Worm (Caenorhabditis elegans): ENCODE results near the gene AC3.12.

Gene AC3.12

ce11 chrV:10379761-10380160, 568 bp upstream of the AC3.12 start:
- TF ChIP-seq unc-120 (tag; optimal IDR thresholded peaks at IDR 0.05; ENCODE audit: poor library complexity, severe bottlenecking): no peak
- TF ChIP-seq mls-2 (tag; optimal IDR thresholded peaks at IDR 0.05): no peak
- TF ChIP-seq ceh-43 (GFP tag; optimal IDR thresholded peaks at IDR 0.05): no peak

- TF ChIP-seq ces-1 (GFP tag; optimal IDR thresholded peaks at IDR 0.05): no peak
- TF ChIP-seq unc-62 (GFP tag; optimal IDR thresholded peaks at IDR 0.05): no peak
- no peak for TF ChIP-seq ztf-11 (tag; optimal IDR thresholded peaks at IDR 0.05)
- TF ChIP-seq mep-1 (tag; optimal IDR thresholded peaks at IDR 0.05): no peak
- no peak for TF ChIP-seq bed-3 (GFP tag; optimal IDR thresholded peaks at IDR 0.05)
- TF ChIP-seq nhr-28 (tag; optimal IDR thresholded peaks at IDR 0.05): no peak
- no peak for TF ChIP-seq nhr-12 (tag; optimal IDR thresholded peaks at IDR 0.05)
- TF ChIP-seq flh-1 (GFP tag; optimal IDR thresholded peaks at IDR 0.05): no peak
These were observed 7.2 kb downstream of the AC3.12 start, which contains the start of gene ugt-49 for ce11 chrV:10371951-10372350. Gene ugt-49 (plus strand): TSS chrV:10372321.

- no peak for TF ChIP-seq elt-1 (tag; optimal IDR thresholded peaks at IDR 0.05; ENCODE audit: borderline replicate concordance, insufficient read depth)
- TF ChIP-seq nhr-237 (tag; optimal IDR thresholded peaks at IDR 0.05): no peak
- TF ChIP-seq ceh-83 (GFP tag; optimal IDR thresholded peaks at IDR 0.05): no peak
These were observed 8.0 kb downstream of the AC3.12 start for ce11 chrV:10371177-10371576.

ce11 chrV:10368256-10368655, 10.9 kb downstream of the AC3.12 start, which contains the start of gene sri-20:
Gene sri-20 (plus strand): TSS chrV:10368556.
- TF ChIP-seq sem-2 (GFP tag; optimal IDR thresholded peaks at IDR 0.05) (no peak), ceh-39 (tag; optimal IDR thresholded peaks at IDR 0.05) (no peak), nhr-12 (tag; optimal IDR thresholded peaks at IDR 0.05) (no peak), unc-62 (GFP tag; optimal IDR thresholded peaks at IDR 0.05) (no peak), flh-1 (GFP tag; optimal IDR thresholded peaks at IDR 0.05) (no peak), lsy-2 (tag; optimal IDR thresholded peaks at IDR 0.05) (no peak), zip-8 (tag; optimal IDR thresholded peaks at IDR 0.05) (no peak), nhr-2 (tag; optimal IDR thresholded peaks at IDR 0.05) (no peak), ztf-11 (tag; optimal IDR thresholded peaks at IDR 0.05) (no peak), hlh-1 (tag; optimal IDR thresholded peaks at IDR 0.05) (no peak), blmp-1 (tag; optimal IDR thresholded peaks at IDR 0.05) (no peak), snpc-4 (tag; optimal IDR thresholded peaks at IDR 0.05) (no peak), ham-2 (GFP tag; optimal IDR thresholded peaks at IDR 0.05) (no peak), lin-13 (tag; optimal IDR thresholded peaks at IDR 0.05) (no peak), mls-2 (tag; optimal IDR thresholded peaks at IDR 0.05) (no peak), lin-32 (GFP tag; optimal IDR thresholded peaks at IDR 0.05) (no peak), unc-39 (tag; optimal IDR thresholded peaks at IDR 0.05) (no peak), mep-1 (tag; optimal IDR thresholded peaks at IDR 0.05) (no peak)

ce11 chrV:10363834-10364233, 15.4 kb downstream of the AC3.12 start:
- TF ChIP-seq unc-39 (tag; optimal IDR thresholded peaks at IDR 0.05) (no peak), ceh-39 (tag; optimal IDR thresholded peaks at IDR 0.05) (no peak), drap-1 (GFP tag; optimal IDR thresholded peaks at IDR 0.05) (no peak), nhr-2 (tag; optimal IDR thresholded peaks at IDR 0.05) (no peak), unc-120 (tag; optimal IDR thresholded peaks at IDR 0.05; ENCODE audit: poor library complexity, severe bottlenecking) (no peak), zip-8 (tag; optimal IDR thresholded peaks at IDR 0.05) (no peak), tbx-8 (GFP tag; optimal IDR thresholded peaks at IDR 0.05) (no peak), ztf-11 (tag; optimal IDR thresholded peaks at IDR 0.05) (no peak)

- TF ChIP-seq blmp-1 (tag; optimal IDR thresholded peaks at IDR 0.05) (no peak), unc-39 (tag; optimal IDR thresholded peaks at IDR 0.05) (no peak), mep-1 (tag; optimal IDR thresholded peaks at IDR 0.05) (peak; percentile 54), ceh-39 (tag; optimal IDR thresholded peaks at IDR 0.05) (peak; percentile 18), elt-1 (tag; optimal IDR thresholded peaks at IDR 0.05; ENCODE audit: borderline replicate concordance, insufficient read depth) (no peak), pha-4 (tag; optimal IDR thresholded peaks at IDR 0.05) (peak; percentile 18), nhr-237 (tag; optimal IDR thresholded peaks at IDR 0.05) (peak; percentile 32), hlh-1 (tag; optimal IDR thresholded peaks at IDR 0.05) (peak; percentile 10), lin-13 (tag; optimal IDR thresholded peaks at IDR 0.05) (peak; percentile 23), ces-1 (GFP tag; optimal IDR thresholded peaks at IDR 0.05) (peak; percentile 89), lin-32 (GFP tag; optimal IDR thresholded peaks at IDR 0.05) (no peak), ceh-43 (GFP tag; optimal IDR thresholded peaks at IDR 0.05) (no peak), drap-1 (GFP tag; optimal IDR thresholded peaks at IDR 0.05) (no peak), zip-8 (tag; optimal IDR thresholded peaks at IDR 0.05) (no peak), sem-2 (GFP tag; optimal IDR thresholded peaks at IDR 0.05) (no peak), tbx-8 (GFP tag; optimal IDR thresholded peaks at IDR 0.05) (no peak), flh-1 (GFP tag; optimal IDR thresholded peaks at IDR 0.05) (no peak), lsy-2 (tag; optimal IDR thresholded peaks at IDR 0.05) (peak; percentile 68), bed-3 (GFP tag; optimal IDR thresholded peaks at IDR 0.05) (no peak), nhr-76 (tag; optimal IDR thresholded peaks at IDR 0.05) (no peak)
These were observed 17.3 kb downstream of the AC3.12 start, which contains the start of gene cash-1 for ce11 chrV:10361830-10362397. Gene cash-1 (plus strand): TSS chrV:10362261.
